Worm (Caenorhabditis elegans): Measurements from ENCODE around the gene cpr-2.

The cpr-2 gene

ce11 chrV:16483681-16484080 lies 50.2 kb downstream of the cpr-2 start, which contains the start of gene srh-139:
Gene srh-139, plus strand, starts transcription at chrV:16483981.
- TF ChIP-seq ham-2 (GFP tag; optimal IDR thresholded peaks at IDR 0.05) (no peak), ceh-39 (tag; optimal IDR thresholded peaks at IDR 0.05) (no peak), nhr-2 (tag; optimal IDR thresholded peaks at IDR 0.05) (no peak), nhr-12 (tag; optimal IDR thresholded peaks at IDR 0.05) (no peak), unc-39 (tag; optimal IDR thresholded peaks at IDR 0.05) (no peak), ceh-43 (GFP tag; optimal IDR thresholded peaks at IDR 0.05) (no peak)

- no peak for TF ChIP-seq drap-1 (GFP tag; optimal IDR thresholded peaks at IDR 0.05)
- no peak for TF ChIP-seq ceh-43 (GFP tag; optimal IDR thresholded peaks at IDR 0.05)
- no peak for TF ChIP-seq unc-39 (tag; optimal IDR thresholded peaks at IDR 0.05)
- no peak for TF ChIP-seq mep-1 (tag; optimal IDR thresholded peaks at IDR 0.05)
- TF ChIP-seq M03D4.4 (tag; optimal IDR thresholded peaks at IDR 0.05) = no peak
- TF ChIP-seq ceh-83 (GFP tag; optimal IDR thresholded peaks at IDR 0.05) = no peak
- TF ChIP-seq tbx-8 (GFP tag; optimal IDR thresholded peaks at IDR 0.05) = no peak
- TF ChIP-seq lin-32 (GFP tag; optimal IDR thresholded peaks at IDR 0.05) = no peak
- TF ChIP-seq nhr-76 (tag; optimal IDR thresholded peaks at IDR 0.05) = no peak
Observed at ce11 chrV:16483044-16483443, 50.9 kb downstream of the cpr-2 start, which contains the start of gene F57E7.2. Gene F57E7.2, minus strand, starts transcription at chrV:16483144.
